Worm (Caenorhabditis elegans) whole organism, late embryonic: Measurements from ENCODE around the gene ttr-10.

ENCODE experiments used
- C08G9.2 ChIP-seq: sonication (generic microtip); optimal IDR thresholded peaks from 2 replicates; lab custom pipeline; 2016; ENCODE audit warnings: mild to moderate bottlenecking, missing genetic modification characterization, moderate library complexity, missing compliant biosample characterization
- K02D7.2 ChIP-seq: sonication (generic microtip); optimal IDR thresholded peaks from 2 replicates; lab custom pipeline; 2017; ENCODE audit warnings: mild to moderate bottlenecking, missing genetic modification characterization, missing compliant biosample characterization
- Y22D7AL.16 ChIP-seq: sonication (generic microtip); optimal IDR thresholded peaks from 2 replicates; lab custom pipeline; 2016; ENCODE audit warnings: missing genetic modification characterization, missing compliant biosample characterization
- ahr-1 ChIP-seq: sonication (generic microtip); optimal IDR thresholded peaks from 2 replicates; lab custom pipeline; 2016; ENCODE audit warnings: missing genetic modification characterization, missing compliant biosample characterization
- ceh-14 ChIP-seq: sonication (generic microtip); optimal IDR thresholded peaks from 2 replicates; lab custom pipeline; 2016; ENCODE audit warnings: missing genotype, missing genetic modification characterization, missing compliant biosample characterization
- ceh-19 ChIP-seq: fragments of 200-800 bp; sonication (Bioruptor generic); optimal IDR thresholded peaks from 2 replicates; lab custom pipeline; 2018; ENCODE audit warnings: mild to moderate bottlenecking, missing genetic modification characterization, missing compliant biosample characterization
- ceh-2 ChIP-seq: sonication (generic microtip); optimal IDR thresholded peaks from 2 replicates; lab custom pipeline; 2016; ENCODE audit warnings: missing genotype, missing genetic modification characterization, missing compliant biosample characterization
- ceh-22 ChIP-seq: sonication (generic microtip); optimal IDR thresholded peaks from 2 replicates; lab custom pipeline; 2017; ENCODE audit warnings: missing biosample characterization, missing genetic modification characterization
- ceh-24 ChIP-seq: sonication (generic microtip); optimal IDR thresholded peaks from 2 replicates; lab custom pipeline; 2016; ENCODE audit warnings: mild to moderate bottlenecking, missing genetic modification characterization, missing compliant biosample characterization
- ceh-30 ChIP-seq: fragments of 150-350 bp; optimal IDR thresholded peaks from 2 replicates; lab custom pipeline; 2014; ENCODE audit warnings: missing biosample characterization, missing genetic modification characterization
- ceh-34 ChIP-seq: sonication (generic microtip); optimal IDR thresholded peaks from 2 replicates; lab custom pipeline; 2016; ENCODE audit warnings: mild to moderate bottlenecking, missing genetic modification characterization, missing compliant biosample characterization
- ceh-45 ChIP-seq: fragments of 200-800 bp; sonication (Bioruptor generic); IDR thresholded peaks from 2 replicates; pipeline ENCODE4 v1.3.6; 2022; ENCODE audit warnings: missing genetic modification reagents, missing genetic modification characterization, missing compliant biosample characterization
- ceh-48 ChIP-seq: sonication (generic microtip); optimal IDR thresholded peaks from 2 replicates; lab custom pipeline; 2016; ENCODE audit warnings: missing genetic modification characterization, inconsistent platforms, missing compliant biosample characterization
- che-1 ChIP-seq: sonication (generic microtip); optimal IDR thresholded peaks from 2 replicates; lab custom pipeline; 2016; ENCODE audit warnings: mild to moderate bottlenecking, missing genetic modification characterization, missing compliant biosample characterization
- dmd-4 ChIP-seq: sonication (generic microtip); optimal IDR thresholded peaks from 2 replicates; lab custom pipeline; 2016; ENCODE audit warnings: borderline replicate concordance, missing genetic modification characterization, missing compliant biosample characterization
- elt-2 ChIP-seq: sonication (generic microtip); optimal IDR thresholded peaks from 2 replicates; lab custom pipeline; 2016; ENCODE audit warnings: missing genetic modification reagents, missing genetic modification characterization, missing compliant biosample characterization
- elt-4 ChIP-seq: sonication (generic microtip); optimal IDR thresholded peaks from 2 replicates; lab custom pipeline; 2016; ENCODE audit warnings: missing genetic modification characterization, missing compliant biosample characterization
- fkh-10 ChIP-seq: fragments of 150-350 bp; optimal IDR thresholded peaks from 2 replicates; lab custom pipeline; 2014; ENCODE audit warnings: missing biosample characterization, missing genetic modification reagents, missing genetic modification characterization
- hlh-6 ChIP-seq: sonication (generic microtip); optimal IDR thresholded peaks from 2 replicates; lab custom pipeline; 2016; ENCODE audit warnings: missing genotype, missing genetic modification characterization, missing compliant biosample characterization
- hlh-8 ChIP-seq: sonication (generic microtip); optimal IDR thresholded peaks from 2 replicates; lab custom pipeline; 2016; ENCODE audit warnings: missing genotype, missing genetic modification characterization, missing compliant biosample characterization
- lim-6 ChIP-seq: sonication (generic microtip); optimal IDR thresholded peaks from 2 replicates; lab custom pipeline; 2016; ENCODE audit warnings: missing genetic modification characterization, missing compliant biosample characterization
- madf-2 ChIP-seq: sonication (generic microtip); optimal IDR thresholded peaks from 2 replicates; lab custom pipeline; 2017; ENCODE audit warnings: missing genetic modification characterization, missing compliant biosample characterization
- nfya-1 ChIP-seq: sonication (generic microtip); optimal IDR thresholded peaks from 2 replicates; lab custom pipeline; 2017; ENCODE audit warnings: missing genetic modification characterization, mild to moderate bottlenecking, missing compliant biosample characterization, antibody characterized with exemption, moderate library complexity
- nhr-232 ChIP-seq: sonication (generic microtip); optimal IDR thresholded peaks from 2 replicates; lab custom pipeline; 2016; ENCODE audit warnings: missing genetic modification characterization, missing compliant biosample characterization
- npax-4 ChIP-seq: sonication (generic microtip); optimal IDR thresholded peaks from 2 replicates; lab custom pipeline; 2016; ENCODE audit warnings: missing genetic modification characterization, missing compliant biosample characterization
- pat-9 ChIP-seq: fragments of 200-800 bp; sonication (Bioruptor generic); optimal IDR thresholded peaks from 2 replicates; lab custom pipeline; 2018; ENCODE audit warnings: mild to moderate bottlenecking, missing genetic modification characterization, moderate library complexity, missing compliant biosample characterization
- pha-2 ChIP-seq: sonication (generic microtip); optimal IDR thresholded peaks from 2 replicates; lab custom pipeline; 2017; ENCODE audit warnings: mild to moderate bottlenecking, missing genetic modification characterization, missing compliant biosample characterization
- pha-4 ChIP-seq: fragments of 150-350 bp; optimal IDR thresholded peaks from 2 replicates; lab custom pipeline; 2018; ENCODE audit warnings: missing biosample characterization, missing genetic modification reagents, missing genetic modification characterization
- rnt-1 ChIP-seq: sonication (generic microtip); optimal IDR thresholded peaks from 2 replicates; lab custom pipeline; 2016; ENCODE audit warnings: missing genetic modification characterization, missing compliant biosample characterization
- sdc-2 ChIP-seq: sonication (generic microtip); optimal IDR thresholded peaks from 2 replicates; lab custom pipeline; 2016; ENCODE audit warnings: missing genotype, missing genetic modification characterization, missing compliant biosample characterization
- tbx-2 ChIP-seq: sonication (generic microtip); optimal IDR thresholded peaks from 2 replicates; lab custom pipeline; 2016; ENCODE audit warnings: missing genetic modification characterization, missing compliant biosample characterization
- unc-3 ChIP-seq, 2 experiments: fragments of 200-800 bp in 1 of 2; sonication (Bioruptor generic) in 1 of 2; sonication (generic microtip) in 1 of 2; conservative IDR thresholded peaks in 1 of 2; optimal IDR thresholded peaks in 1 of 2; 2 replicates each; pipeline versions ENCODE4 v1.3.6 to Lab custom; 2016 to 2022; ENCODE audit warnings: missing compliant biosample characterization in 2 of 2, missing genetic modification characterization in 2 of 2, missing genetic modification reagents in 1 of 2
- unc-42 ChIP-seq: sonication (generic microtip); optimal IDR thresholded peaks from 2 replicates; lab custom pipeline; 2016; ENCODE audit warnings: missing genotype, missing genetic modification characterization, missing compliant biosample characterization
- unc-55 ChIP-seq: sonication (generic microtip); optimal IDR thresholded peaks from 2 replicates; lab custom pipeline; 2017; ENCODE audit warnings: missing biosample characterization, missing genetic modification reagents, missing genetic modification characterization

ttr-10 gene

ce11 chrV:7587637-7588036 is 33.9 kb upstream of the ttr-10 start, which contains the start of the genes F19F10.11 and C50E3.5:
Gene F19F10.11 (minus strand): TSS chrV:7587704.
Gene C50E3.5 (plus strand): TSS chrV:7587996.
- no peak for TF ChIP-seq unc-42 (tag; lab: Kevin White, UChicago)
- TF ChIP-seq ceh-14 (tag; lab: Kevin White, UChicago), result peak; percentile 6
- no peak for TF ChIP-seq K02D7.2 (tag; lab: Kevin White, UChicago)

- TF ChIP-seq tbx-2 (tag; lab: Kevin White, UChicago) (no peak), ceh-48 (tag; lab: Kevin White, UChicago) (peak; percentile 85)
Measured at ce11 chrV:7580378-7580777, 26.7 kb upstream of the ttr-10 start, which contains the start of gene ets-6. Gene ets-6 (minus strand): TSS chrV:7580546.

- TF ChIP-seq ahr-1 (tag; lab: Kevin White, UChicago) (no peak), ceh-45 (no peak), ceh-22 (no peak), unc-42 (tag; lab: Kevin White, UChicago) (peak; percentile 66), nhr-232 (tag; lab: Kevin White, UChicago) (no peak), sdc-2 (no peak)
Measured at ce11 chrV:7575563-7575962, 21.8 kb upstream of the ttr-10 start, which contains the start of the genes snu-66 and ints-9. Gene snu-66 (minus strand): TSS chrV:7575670. Gene ints-9 (plus strand): TSS chrV:7575802.

- TF ChIP-seq pha-4 (tag; lab: Kevin White, UChicago) (no peak), npax-4 (tag; lab: Kevin White, UChicago) (no peak), dmd-4 (tag; lab: Kevin White, UChicago) (no peak), elt-4 (tag; lab: Kevin White, UChicago) (no peak), ceh-34 (tag; lab: Kevin White, UChicago) (no peak), ceh-19 (GFP tag; lab: Kevin White, UChicago) (no peak), ceh-45 (no peak), ceh-14 (tag; lab: Kevin White, UChicago) (no peak), nfya-1 (no peak)
Measured at ce11 chrV:7570955-7571354, 17.2 kb upstream of the ttr-10 start, which contains the start of gene F19F10.14. Gene F19F10.14 (minus strand): TSS chrV:7571055.

ce11 chrV:7570290-7570689 is 16.6 kb upstream of the ttr-10 start, which contains the start of gene clec-212:
Gene clec-212 (minus strand): TSS chrV:7570390.
- TF ChIP-seq lim-6 (no peak), unc-3 (GFP tag; conservative IDR thresholded peaks at IDR 0.05; lab: Robert Waterston, UW) (no peak), unc-3 (tag; optimal IDR thresholded peaks at IDR 0.05; lab: Kevin White, UChicago) (no peak), unc-42 (tag; lab: Kevin White, UChicago) (no peak)

ce11 chrV:7562947-7563346 is 9.2 kb upstream of the ttr-10 start, which contains the start of gene F19F10.1:
Gene F19F10.1 (plus strand): TSS chrV:7563247.
- TF ChIP-seq tbx-2 (tag; lab: Kevin White, UChicago), result no peak
- no peak for TF ChIP-seq unc-3 (GFP tag; conservative IDR thresholded peaks at IDR 0.05; lab: Robert Waterston, UW)
- no peak for TF ChIP-seq unc-3 (tag; optimal IDR thresholded peaks at IDR 0.05; lab: Kevin White, UChicago)
- TF ChIP-seq pha-2 (tag; lab: Kevin White, UChicago), result no peak
- no peak for TF ChIP-seq elt-4 (tag; lab: Kevin White, UChicago)
- no peak for TF ChIP-seq elt-2 (tag; lab: Kevin White, UChicago)
- TF ChIP-seq ceh-2 (tag; lab: Kevin White, UChicago), result no peak
- no peak for TF ChIP-seq ceh-30
- no peak for TF ChIP-seq pat-9 (tag; lab: Kevin White, UChicago)
- TF ChIP-seq C08G9.2, result no peak
- no peak for TF ChIP-seq hlh-6 (tag; lab: Kevin White, UChicago)
- TF ChIP-seq che-1 (tag; lab: Kevin White, UChicago), result no peak
- no peak for TF ChIP-seq rnt-1 (tag; lab: Kevin White, UChicago)
- TF ChIP-seq Y22D7AL.16, result no peak
- no peak for TF ChIP-seq ceh-24 (tag; lab: Kevin White, UChicago)
- TF ChIP-seq fkh-10 (GFP tag; lab: Kevin White, UChicago), result no peak
- no peak for TF ChIP-seq madf-2 (tag; lab: Kevin White, UChicago)
- no peak for TF ChIP-seq unc-55 (GFP tag; lab: Kevin White, UChicago)
- TF ChIP-seq hlh-8, result no peak
- no peak for TF ChIP-seq ceh-45
